Fruit fly (Drosophila melanogaster): Measurements from ENCODE around the gene CG11983.

Gene CG11983

dm6 chr3R:8960329-8960728 is 47.8 kb upstream of the CG11983 start (continued):
- TF ChIP-seq Hsf (GFP tag; optimal IDR thresholded peaks at IDR 0.05) (peak; percentile 7), CG9727 (GFP tag; optimal IDR thresholded peaks at IDR 0.05) (peak; percentile 51), fd3F (GFP tag; optimal IDR thresholded peaks at IDR 0.05) (peak; percentile 35), ara (GFP tag; IDR thresholded peaks at IDR 0.05) (no peak), ems (GFP tag; optimal IDR thresholded peaks at IDR 0.05) (no peak), slou (GFP tag; optimal IDR thresholded peaks at IDR 0.05) (no peak), CG10274 (GFP tag; optimal IDR thresholded peaks at IDR 0.05) (no peak), Fer1 (GFP tag; optimal IDR thresholded peaks at IDR 0.05) (no peak), cato (GFP tag; optimal IDR thresholded peaks at IDR 0.05; ENCODE audit: borderline replicate concordance) (peak; percentile 16), TFAM (GFP tag; optimal IDR thresholded peaks at IDR 0.05) (no peak), HLH3B (GFP tag; IDR thresholded peaks at IDR 0.05) (peak; percentile 67), CG3838 (GFP tag; optimal IDR thresholded peaks at IDR 0.05) (no peak), CG6683 (GFP tag; optimal IDR thresholded peaks at IDR 0.05) (no peak), CG8765 (GFP tag; IDR thresholded peaks at IDR 0.05) (no peak), gro (GFP tag; optimal IDR thresholded peaks at IDR 0.05) (no peak), CG14667 (GFP tag; IDR thresholded peaks at IDR 0.05) (no peak), CG2129 (GFP tag; IDR thresholded peaks at IDR 0.05; ENCODE audit: partially characterized antibody) (no peak), CG4854 (GFP tag; optimal IDR thresholded peaks at IDR 0.05) (no peak), CG15073 (GFP tag; optimal IDR thresholded peaks at IDR 0.05) (no peak), CG7928 (GFP tag; optimal IDR thresholded peaks at IDR 0.05) (no peak), sim (GFP tag; IDR thresholded peaks at IDR 0.05) (no peak), bigmax (GFP tag; optimal IDR thresholded peaks at IDR 0.05) (no peak), Max (GFP tag; optimal IDR thresholded peaks at IDR 0.05) (no peak), C15 (GFP tag; IDR thresholded peaks at IDR 0.05) (no peak), Mad (GFP tag; optimal IDR thresholded peaks at IDR 0.05) (no peak), CG6791 (GFP tag; IDR thresholded peaks at IDR 0.05; ENCODE audit: partially characterized antibody) (no peak), trh (GFP tag; optimal IDR thresholded peaks at IDR 0.05) (no peak), slbo (GFP tag; IDR thresholded peaks at IDR 0.05) (no peak), NC2β (GFP tag; optimal IDR thresholded peaks at IDR 0.05) (no peak), CG12942 (GFP tag; optimal IDR thresholded peaks at IDR 0.05) (peak; percentile 30), CG1832 (GFP tag; optimal IDR thresholded peaks at IDR 0.05) (no peak), shn (GFP tag; optimal IDR thresholded peaks at IDR 0.05) (no peak), D19A (tag; optimal IDR thresholded peaks at IDR 0.05) (peak; percentile 56), az2 (GFP tag; optimal IDR thresholded peaks at IDR 0.05) (peak; percentile 54), CG4730 (GFP tag; IDR thresholded peaks at IDR 0.05) (no peak), pita (GFP tag; optimal IDR thresholded peaks at IDR 0.05) (no peak), Opbp (GFP tag; IDR thresholded peaks at IDR 0.05; ENCODE audit: partially characterized antibody) (no peak), CG7745 (tag; optimal IDR thresholded peaks at IDR 0.05) (no peak), Med (GFP tag) (no peak), CG6765 (GFP tag; optimal IDR thresholded peaks at IDR 0.05) (no peak), CoRest (tag; optimal IDR thresholded peaks at IDR 0.05) (peak; percentile 69), otp (GFP tag; IDR thresholded peaks at IDR 0.05) (no peak), pnt (GFP tag; optimal IDR thresholded peaks at IDR 0.05) (no peak), klu (GFP tag; IDR thresholded peaks at IDR 0.05) (peak; percentile 38; the same call in 1 of the 2 replicates), CG8944 (GFP tag; optimal IDR thresholded peaks at IDR 0.05) (no peak), CG11456 (GFP tag; IDR thresholded peaks at IDR 0.05) (no peak), Scr (GFP tag; IDR thresholded peaks at IDR 0.05; ENCODE audit: partially characterized antibody) (no peak)

Data from whole organism, embryonic.